Fruit fly (Drosophila melanogaster) whole organism, embryonic: ENCODE results near the gene CG46312.
A peak's percentile ranks its signal among the peaks of the same experiment; 100 is the strongest.

ENCODE experiments used
- Ada2b ChIP-seq: fragments of 200-800 bp; sonication (Bioruptor generic); IDR thresholded peaks from 2 replicates; pipeline ENCODE4 v1.3.6; 2022; ENCODE audit warnings: missing biosample characterization, missing genetic modification characterization
- Atf-2 ChIP-seq: fragments of 200-800 bp; sonication (Bioruptor generic); optimal IDR thresholded peaks from 2 replicates; lab custom pipeline; 2016; ENCODE audit warnings: missing biosample characterization, missing genetic modification characterization
- Atf3 ChIP-seq: fragments of 200-800 bp; sonication (Bioruptor generic); optimal IDR thresholded peaks from 3 replicates; lab custom pipeline; 2016; ENCODE audit warnings: missing biosample characterization, missing genetic modification characterization
- Blimp-1 ChIP-seq: fragments of 200-800 bp; sonication (Bioruptor generic); optimal IDR thresholded peaks from 3 replicates; lab custom pipeline; 2018; ENCODE audit warnings: missing biosample characterization, missing genetic modification characterization, mild to moderate bottlenecking, moderate library complexity, missing genetic modification reagents
- C15 ChIP-seq: fragments of 200-800 bp; sonication (Bioruptor generic); IDR thresholded peaks from 3 replicates; pipeline ENCODE4 v1.3.6; 2022; ENCODE audit warnings: missing biosample characterization, missing genetic modification characterization
- CG10959 ChIP-seq: fragments of 200-800 bp; sonication (Bioruptor generic); IDR thresholded peaks from 2 replicates; pipeline ENCODE4 v1.3.6; 2022; ENCODE audit warnings: missing biosample characterization, missing genetic modification characterization
- CG11504 ChIP-seq: fragments of 200-800 bp; sonication (Bioruptor generic); optimal IDR thresholded peaks from 3 replicates; lab custom pipeline; 2019; ENCODE audit warnings: missing biosample characterization, mild to moderate bottlenecking, missing genetic modification characterization, moderate library complexity
- CG12299 ChIP-seq: fragments of 200-800 bp; sonication (Bioruptor generic); optimal IDR thresholded peaks from 2 replicates; lab custom pipeline; 2018; ENCODE audit warnings: missing biosample characterization, mild to moderate bottlenecking, missing genetic modification characterization
- CG12659 ChIP-seq: fragments of 200-800 bp; sonication (Bioruptor generic); optimal IDR thresholded peaks from 3 replicates; lab custom pipeline; 2017; ENCODE audit warnings: mild to moderate bottlenecking, missing biosample characterization, missing genetic modification reagents, missing genetic modification characterization
- CG12942 ChIP-seq: fragments of 200-800 bp; sonication (Bioruptor generic); optimal IDR thresholded peaks from 3 replicates; lab custom pipeline; 2016; ENCODE audit warnings: missing biosample characterization, missing genetic modification characterization
- CG15073 ChIP-seq: fragments of 200-800 bp; sonication (Bioruptor generic); optimal IDR thresholded peaks from 2 replicates; lab custom pipeline; 2016; ENCODE audit warnings: missing biosample characterization, missing genetic modification characterization
- CG15479 ChIP-seq: fragments of 200-800 bp; sonication (Bioruptor generic); optimal IDR thresholded peaks from 3 replicates; lab custom pipeline; 2019; ENCODE audit warnings: missing biosample characterization, mild to moderate bottlenecking, missing genetic modification characterization, moderate library complexity
- CG15514 ChIP-seq: fragments of 200-800 bp; sonication (Bioruptor generic); optimal IDR thresholded peaks from 3 replicates; lab custom pipeline; 2017; ENCODE audit warnings: missing biosample characterization, missing genetic modification characterization, mild to moderate bottlenecking, moderate library complexity, missing genetic modification reagents
- CG17612 ChIP-seq: fragments of 200-800 bp; sonication (Bioruptor generic); IDR thresholded peaks from 2 replicates; pipeline ENCODE4 v1.3.6; 2022; ENCODE audit warnings: missing biosample characterization, missing genetic modification characterization
- CG18619 ChIP-seq: fragments of 200-800 bp; sonication (Bioruptor generic); optimal IDR thresholded peaks from 3 replicates; lab custom pipeline; 2017; ENCODE audit warnings: missing biosample characterization, mild to moderate bottlenecking, missing genetic modification characterization
- CG2875 ChIP-seq: fragments of 200-800 bp; sonication (Bioruptor generic); optimal IDR thresholded peaks from 2 replicates; lab custom pipeline; 2017; ENCODE audit warnings: missing biosample characterization, mild to moderate bottlenecking, missing genetic modification characterization, missing genetic modification reagents
- CG3407 ChIP-seq: fragments of 200-800 bp; sonication (Bioruptor generic); optimal IDR thresholded peaks from 2 replicates; lab custom pipeline; 2018; ENCODE audit warnings: missing biosample characterization, mild to moderate bottlenecking, missing genetic modification characterization
- CG4282 ChIP-seq: fragments of 200-800 bp; sonication (Bioruptor generic); optimal IDR thresholded peaks from 2 replicates; lab custom pipeline; 2016; ENCODE audit warnings: missing biosample characterization, missing genetic modification characterization
- CG7786 ChIP-seq: fragments of 200-800 bp; sonication (Bioruptor generic); optimal IDR thresholded peaks from 2 replicates; lab custom pipeline; 2016; ENCODE audit warnings: missing biosample characterization, missing genetic modification characterization
- CG8089 ChIP-seq: fragments of 200-800 bp; sonication (Bioruptor generic); optimal IDR thresholded peaks from 3 replicates; lab custom pipeline; 2016; ENCODE audit warnings: missing biosample characterization, missing genetic modification characterization
- CG8359 ChIP-seq: fragments of 200-800 bp; sonication (Bioruptor generic); optimal IDR thresholded peaks from 2 replicates; lab custom pipeline; 2017; ENCODE audit warnings: missing biosample characterization, mild to moderate bottlenecking, missing genetic modification characterization, borderline replicate concordance
- CG8944 ChIP-seq: fragments of 200-800 bp; sonication (Bioruptor generic); optimal IDR thresholded peaks from 3 replicates; lab custom pipeline; 2016; ENCODE audit warnings: missing biosample characterization, missing genetic modification characterization
- CG9727 ChIP-seq: fragments of 200-800 bp; sonication (Bioruptor generic); optimal IDR thresholded peaks from 3 replicates; lab custom pipeline; 2017; ENCODE audit warnings: missing biosample characterization, mild to moderate bottlenecking, missing genetic modification characterization
- CTCF ChIP-seq: fragments of 200-800 bp; sonication (Bioruptor generic); optimal IDR thresholded peaks from 2 replicates; lab custom pipeline; 2017; ENCODE audit warnings: missing biosample characterization, mild to moderate bottlenecking, missing genetic modification characterization, moderate library complexity
- CkIIα-i1 ChIP-seq: fragments of 200-800 bp; sonication (Bioruptor generic); IDR thresholded peaks from 2 replicates; pipeline ENCODE4 v1.3.6; 2022; ENCODE audit warnings: missing biosample characterization, missing genetic modification characterization
- Lpt ChIP-seq: fragments of >200 bp; optimal IDR thresholded peaks from 2 replicates; lab custom pipeline; 2018; ENCODE audit warnings: missing biosample characterization, missing genetic modification characterization
- MTF-1 ChIP-seq: fragments of 200-800 bp; sonication (Bioruptor generic); optimal IDR thresholded peaks from 2 replicates; lab custom pipeline; 2018; ENCODE audit warnings: missing biosample characterization, mild to moderate bottlenecking, missing genetic modification characterization, borderline replicate concordance
- Nf-YB ChIP-seq: fragments of 200-800 bp; sonication (Bioruptor generic); optimal IDR thresholded peaks from 3 replicates; lab custom pipeline; 2019; ENCODE audit warnings: missing biosample characterization, mild to moderate bottlenecking, missing genetic modification characterization, moderate library complexity
- Oli ChIP-seq: fragments of 200-800 bp; sonication (Bioruptor generic); optimal IDR thresholded peaks from 2 replicates; lab custom pipeline; 2018; ENCODE audit warnings: missing biosample characterization, mild to moderate bottlenecking, missing genetic modification characterization, moderate library complexity
- Sin3A ChIP-seq: fragments of >200 bp; optimal IDR thresholded peaks from 2 replicates; lab custom pipeline; 2018
- Spps ChIP-seq: fragments of 200-800 bp; sonication (Bioruptor generic); optimal IDR thresholded peaks from 2 replicates; lab custom pipeline; 2018; ENCODE audit warnings: missing biosample characterization, mild to moderate bottlenecking, missing genetic modification characterization
- TFAM ChIP-seq: fragments of 200-800 bp; sonication (Bioruptor generic); optimal IDR thresholded peaks from 2 replicates; lab custom pipeline; 2017; ENCODE audit warnings: missing biosample characterization, missing genetic modification characterization, inconsistent platforms
- Taf1 ChIP-seq: fragments of 200-800 bp; sonication (Bioruptor generic); IDR thresholded peaks from 2 replicates; pipeline ENCODE4 v1.3.6; 2022; ENCODE audit warnings: missing biosample characterization, missing genetic modification characterization
- Tbp ChIP-seq: fragments of >200 bp; optimal IDR thresholded peaks from 2 replicates; lab custom pipeline; 2018; ENCODE audit warnings: missing biosample characterization, missing genetic modification characterization
- Usf ChIP-seq: fragments of 200-800 bp; sonication (Bioruptor generic); optimal IDR thresholded peaks from 2 replicates; lab custom pipeline; 2017; ENCODE audit warnings: missing genotype, missing biosample characterization, missing genetic modification characterization
- ara ChIP-seq: fragments of 200-800 bp; sonication (Bioruptor generic); IDR thresholded peaks from 2 replicates; pipeline ENCODE4 v1.3.6; 2022; ENCODE audit warnings: missing biosample characterization, missing genetic modification characterization
- caup ChIP-seq: fragments of 200-800 bp; sonication (Bioruptor generic); optimal IDR thresholded peaks from 3 replicates; lab custom pipeline; 2017; ENCODE audit warnings: missing biosample characterization, mild to moderate bottlenecking, missing genetic modification characterization, moderate library complexity; ENCODE audit not compliant: severe bottlenecking
- dati ChIP-seq: fragments of 200-800 bp; sonication (Bioruptor generic); IDR thresholded peaks from 2 replicates; pipeline ENCODE4 v1.3.6; 2022; ENCODE audit warnings: missing biosample characterization, missing genetic modification characterization
- disco-r ChIP-seq: fragments of 200-800 bp; sonication (Bioruptor generic); optimal IDR thresholded peaks from 2 replicates; lab custom pipeline; 2016; ENCODE audit warnings: missing biosample characterization, missing genetic modification characterization
- dm ChIP-seq: fragments of 200-800 bp; sonication (Bioruptor generic); optimal IDR thresholded peaks from 3 replicates; lab custom pipeline; 2016; ENCODE audit warnings: missing biosample characterization, missing genetic modification characterization
- dmrt11E ChIP-seq: fragments of 200-800 bp; sonication (Bioruptor generic); optimal IDR thresholded peaks from 3 replicates; lab custom pipeline; 2018; ENCODE audit warnings: missing biosample characterization, mild to moderate bottlenecking, missing genetic modification characterization, moderate library complexity
- dpn ChIP-seq, 2 experiments: fragments of 200-800 bp; sonication (Bioruptor generic); optimal IDR thresholded peaks; 3 replicates each; lab custom pipeline; 2016; ENCODE audit warnings: missing biosample characterization in 2 of 2, missing genetic modification characterization in 2 of 2
- emc ChIP-seq: fragments of 200-800 bp; sonication (Bioruptor generic); optimal IDR thresholded peaks from 2 replicates; lab custom pipeline; 2016; ENCODE audit warnings: missing biosample characterization, missing genetic modification characterization
- hth ChIP-seq: fragments of >200 bp; optimal IDR thresholded peaks from 2 replicates; lab custom pipeline; 2017; ENCODE audit warnings: inconsistent platforms
- pnt ChIP-seq: fragments of 200-800 bp; sonication (Bioruptor generic); optimal IDR thresholded peaks from 3 replicates; lab custom pipeline; 2016; ENCODE audit warnings: missing biosample characterization, missing genetic modification characterization
- row ChIP-seq: fragments of 200-800 bp; sonication (Bioruptor generic); IDR thresholded peaks from 3 replicates; pipeline ENCODE4 v1.3.6; 2022; ENCODE audit warnings: missing biosample characterization, missing genetic modification characterization
- run ChIP-seq: fragments of 200-800 bp; sonication (Bioruptor generic); optimal IDR thresholded peaks from 3 replicates; lab custom pipeline; 2018; ENCODE audit warnings: missing biosample characterization, mild to moderate bottlenecking, missing genetic modification characterization
- seq ChIP-seq: fragments of 200-800 bp; sonication (Bioruptor generic); IDR thresholded peaks from 2 replicates; pipeline ENCODE4 v1.3.6; 2022; ENCODE audit warnings: missing biosample characterization, missing genetic modification characterization
- tio ChIP-seq: fragments of 200-800 bp; sonication (Bioruptor generic); optimal IDR thresholded peaks from 2 replicates; lab custom pipeline; 2017; ENCODE audit warnings: missing biosample characterization, missing genetic modification characterization, inconsistent platforms
- twi ChIP-seq: fragments of 200-800 bp; optimal IDR thresholded peaks from 2 replicates; lab custom pipeline; 2019; ENCODE audit warnings: missing biosample characterization, mild to moderate bottlenecking, missing genetic modification characterization, moderate library complexity
- vfl ChIP-seq: fragments of 200-800 bp; sonication (Bioruptor generic); optimal IDR thresholded peaks from 2 replicates; lab custom pipeline; 2016; ENCODE audit warnings: missing biosample characterization, missing genetic modification characterization
- wdn ChIP-seq: fragments of 200-800 bp; sonication (Bioruptor generic); IDR thresholded peaks from 2 replicates; pipeline ENCODE4 v1.3.6; 2022; ENCODE audit warnings: missing biosample characterization, missing genetic modification characterization
- zfh1 ChIP-seq: fragments of 200-800 bp; sonication (Bioruptor generic); IDR thresholded peaks from 3 replicates; pipeline ENCODE4 v1.3.6; 2022; ENCODE audit warnings: missing biosample characterization, missing genetic modification characterization

The CG46312 gene

dm6 chrX:16005551-16006197 lies 13.9 kb upstream of the CG46312 start, which contains the start of the genes vap and CG12698 (continued):
- TF ChIP-seq emc (GFP tag; lab: Kevin White, UChicago) (no peak), tio (no peak), disco-r (GFP tag; lab: Kevin White, UChicago) (no peak), Ada2b (GFP tag; lab: Robert Waterston, UW) (no peak), MTF-1 (GFP tag; lab: Kevin White, UChicago) (no peak), CG18619 (no peak), Blimp-1 (GFP tag; lab: Kevin White, UChicago) (no peak), Nf-YB (GFP tag; lab: Kevin White, UChicago) (no peak), CG8089 (no peak), CG12299 (tag; lab: Kevin White, UChicago) (no peak), CG12659 (GFP tag; lab: Kevin White, UChicago) (peak; percentile 79), CG10959 (GFP tag; lab: Robert Waterston, UW) (no peak), dati (no peak), vfl (GFP tag; lab: Kevin White, UChicago) (no peak), CG7786 (GFP tag; lab: Kevin White, UChicago) (no peak), dpn (GFP tag; optimal IDR thresholded peaks at IDR 0.05; lab: Kevin White, UChicago) (no peak), run (tag; lab: Kevin White, UChicago) (no peak), caup (GFP tag; lab: Kevin White, UChicago) (no peak), CG2875 (no peak), CG15073 (no peak), CG8944 (GFP tag; lab: Kevin White, UChicago) (no peak), CG9727 (GFP tag; lab: Kevin White, UChicago) (no peak), CkIIα-i1 (GFP tag; lab: Robert Waterston, UW) (no peak), dm (peak; percentile 2), Taf1 (GFP tag; lab: Robert Waterston, UW) (no peak), dmrt11E (no peak), Oli (tag; lab: Kevin White, UChicago) (no peak), CG4282 (GFP tag; lab: Kevin White, UChicago) (no peak), pnt (GFP tag; lab: Kevin White, UChicago) (no peak), Lpt (GFP tag; lab: Kevin White, UChicago) (no peak), Sin3A (lab: Kevin White, UChicago) (no peak), Usf (GFP tag; lab: Kevin White, UChicago) (no peak), TFAM (GFP tag; lab: Kevin White, UChicago) (no peak), hth (lab: Kevin White, UChicago) (no peak), seq (GFP tag; lab: Robert Waterston, UW) (no peak), CG3407 (GFP tag; lab: Kevin White, UChicago) (no peak), zfh1 (no peak), CG12942 (no peak), CG8359 (no peak), CTCF (no peak), ara (GFP tag; lab: Robert Waterston, UW) (no peak), row (GFP tag; lab: Robert Waterston, UW) (peak; percentile 50), twi (no peak), CG15514 (GFP tag; lab: Kevin White, UChicago) (peak; percentile 65), CG17612 (GFP tag; lab: Robert Waterston, UW) (no peak), Tbp (GFP tag; lab: Kevin White, UChicago) (no peak), C15 (no peak), Atf-2 (GFP tag; lab: Kevin White, UChicago) (no peak), CG15479 (no peak), wdn (GFP tag; lab: Robert Waterston, UW) (no peak), CG11504 (tag; lab: Kevin White, UChicago) (no peak), Spps (tag; lab: Kevin White, UChicago) (no peak), Atf3 (GFP tag; lab: Kevin White, UChicago) (no peak)
